Worm (Caenorhabditis elegans) whole organism, mixed stage, embryonic: Measurements from ENCODE around the gene R10E4.11.

Experiments
- M03D4.4 ChIP-seq: sonication (generic microtip); optimal IDR thresholded peaks from 2 replicates; lab custom pipeline; 2017; ENCODE audit warnings: mild to moderate bottlenecking, missing genetic modification characterization, missing compliant biosample characterization
- bed-3 ChIP-seq: fragments of 200-800 bp; sonication (Bioruptor generic); optimal IDR thresholded peaks from 3 replicates; lab custom pipeline; 2018; ENCODE audit warnings: mild to moderate bottlenecking, missing genetic modification characterization, moderate library complexity, missing compliant biosample characterization
- blmp-1 ChIP-seq: fragments of 150-350 bp; optimal IDR thresholded peaks from 2 replicates; lab custom pipeline; 2014; ENCODE audit warnings: missing biosample characterization, missing genetic modification characterization
- ceh-39 ChIP-seq: fragments of 150-350 bp; optimal IDR thresholded peaks from 2 replicates; lab custom pipeline; 2014; ENCODE audit warnings: missing biosample characterization, missing genetic modification characterization
- ceh-43 ChIP-seq: fragments of 200-800 bp; sonication (Bioruptor generic); optimal IDR thresholded peaks from 2 replicates; lab custom pipeline; 2018; ENCODE audit warnings: mild to moderate bottlenecking, missing genetic modification characterization, moderate library complexity, missing compliant biosample characterization
- ceh-83 ChIP-seq: fragments of 200-800 bp; sonication (Bioruptor generic); optimal IDR thresholded peaks from 2 replicates; lab custom pipeline; 2018; ENCODE audit warnings: mild to moderate bottlenecking, missing genetic modification characterization, missing compliant biosample characterization
- ces-1 ChIP-seq: fragments of 150-350 bp; optimal IDR thresholded peaks from 2 replicates; lab custom pipeline; 2014; ENCODE audit warnings: missing biosample characterization, missing genetic modification reagents, missing genetic modification characterization
- cnd-1 ChIP-seq: fragments of 200-800 bp; sonication (Bioruptor generic); optimal IDR thresholded peaks from 2 replicates; lab custom pipeline; 2018; ENCODE audit warnings: mild to moderate bottlenecking, missing genetic modification characterization, missing compliant biosample characterization
- drap-1 ChIP-seq: fragments of 200-800 bp; sonication (Bioruptor generic); optimal IDR thresholded peaks from 3 replicates; lab custom pipeline; 2018; ENCODE audit warnings: mild to moderate bottlenecking, missing genetic modification characterization, missing compliant biosample characterization
- elt-1 ChIP-seq: sonication (generic microtip); optimal IDR thresholded peaks from 2 replicates; lab custom pipeline; 2017; ENCODE audit warnings: missing genetic modification characterization, mild to moderate bottlenecking, missing compliant biosample characterization, antibody characterized with exemption, moderate library complexity, borderline replicate concordance; ENCODE audit not compliant: insufficient read depth
- elt-3 ChIP-seq: fragments of 150-350 bp; optimal IDR thresholded peaks from 2 replicates; lab custom pipeline; 2014; ENCODE audit warnings: missing biosample characterization, missing genetic modification characterization
- flh-1 ChIP-seq: fragments of 200-800 bp; sonication (Bioruptor generic); optimal IDR thresholded peaks from 2 replicates; lab custom pipeline; 2018; ENCODE audit warnings: mild to moderate bottlenecking, missing genetic modification characterization, moderate library complexity, missing compliant biosample characterization
- hlh-1 ChIP-seq: fragments of 150-350 bp; optimal IDR thresholded peaks from 2 replicates; lab custom pipeline; 2014; ENCODE audit warnings: missing biosample characterization, missing genetic modification reagents, missing genetic modification characterization
- lin-13 ChIP-seq: fragments of 150-350 bp; optimal IDR thresholded peaks from 2 replicates; lab custom pipeline; 2014; ENCODE audit warnings: missing biosample characterization, missing genetic modification characterization
- lin-32 ChIP-seq: fragments of 200-800 bp; sonication (Bioruptor generic); optimal IDR thresholded peaks from 2 replicates; lab custom pipeline; 2018; ENCODE audit warnings: mild to moderate bottlenecking, missing genetic modification characterization, missing compliant biosample characterization
- lsy-2 ChIP-seq: fragments of 150-350 bp; optimal IDR thresholded peaks from 2 replicates; lab custom pipeline; 2014; ENCODE audit warnings: missing biosample characterization, missing genetic modification characterization
- mab-5 ChIP-seq: fragments of 150-350 bp; optimal IDR thresholded peaks from 2 replicates; lab custom pipeline; 2014; ENCODE audit warnings: missing biosample characterization, missing genetic modification characterization
- mep-1 ChIP-seq: fragments of 150-350 bp; optimal IDR thresholded peaks from 2 replicates; lab custom pipeline; 2017; ENCODE audit warnings: missing biosample characterization, missing genetic modification reagents, missing genetic modification characterization, inconsistent platforms
- mls-2 ChIP-seq: sonication (generic microtip); optimal IDR thresholded peaks from 2 replicates; lab custom pipeline; 2016; ENCODE audit warnings: mild to moderate bottlenecking, missing genetic modification characterization, moderate library complexity, missing compliant biosample characterization
- nhr-12 ChIP-seq: fragments of 150-350 bp; optimal IDR thresholded peaks from 2 replicates; lab custom pipeline; 2014; ENCODE audit warnings: missing biosample characterization, missing genetic modification characterization
- nhr-2 ChIP-seq: fragments of 150-350 bp; optimal IDR thresholded peaks from 2 replicates; lab custom pipeline; 2014; ENCODE audit warnings: missing biosample characterization, missing genetic modification characterization
- nhr-237 ChIP-seq: fragments of 150-350 bp; optimal IDR thresholded peaks from 2 replicates; lab custom pipeline; 2014; ENCODE audit warnings: missing biosample characterization, missing genetic modification characterization
- nhr-76 ChIP-seq: sonication (generic microtip); optimal IDR thresholded peaks from 2 replicates; lab custom pipeline; 2017; ENCODE audit warnings: missing biosample characterization, missing genetic modification characterization
- pha-4 ChIP-seq: fragments of 150-350 bp; optimal IDR thresholded peaks from 2 replicates; lab custom pipeline; 2018; ENCODE audit warnings: missing biosample characterization, missing genetic modification reagents, missing genetic modification characterization
- sem-2 ChIP-seq: fragments of 200-800 bp; sonication (Bioruptor generic); optimal IDR thresholded peaks from 2 replicates; lab custom pipeline; 2018; ENCODE audit warnings: mild to moderate bottlenecking, missing genetic modification characterization, missing compliant biosample characterization
- snpc-4 ChIP-seq: fragments of 150-350 bp; optimal IDR thresholded peaks from 2 replicates; lab custom pipeline; 2014; ENCODE audit warnings: missing biosample characterization, missing genetic modification characterization
- tbx-8 ChIP-seq: fragments of 200-800 bp; sonication (Bioruptor generic); optimal IDR thresholded peaks from 2 replicates; lab custom pipeline; 2018; ENCODE audit warnings: mild to moderate bottlenecking, missing genetic modification characterization, moderate library complexity, missing compliant biosample characterization
- unc-120 ChIP-seq: sonication (generic microtip); optimal IDR thresholded peaks from 2 replicates; lab custom pipeline; 2017; ENCODE audit warnings: missing genetic modification characterization, missing compliant biosample characterization; ENCODE audit not compliant: poor library complexity, severe bottlenecking
- unc-39 ChIP-seq: fragments of 150-350 bp; optimal IDR thresholded peaks from 2 replicates; lab custom pipeline; 2014; ENCODE audit warnings: missing biosample characterization, missing genetic modification characterization
- unc-62 ChIP-seq: fragments of 150-350 bp; optimal IDR thresholded peaks from 2 replicates; lab custom pipeline; 2014; ENCODE audit warnings: missing biosample characterization, missing genetic modification reagents, missing genetic modification characterization
- zip-8 ChIP-seq: fragments of 150-350 bp; optimal IDR thresholded peaks from 2 replicates; lab custom pipeline; 2014; ENCODE audit warnings: missing biosample characterization, missing genetic modification characterization
- ztf-11 ChIP-seq: fragments of 150-350 bp; optimal IDR thresholded peaks from 2 replicates; lab custom pipeline; 2014; ENCODE audit warnings: missing biosample characterization, missing genetic modification characterization

R10E4.11 gene

DNA sequence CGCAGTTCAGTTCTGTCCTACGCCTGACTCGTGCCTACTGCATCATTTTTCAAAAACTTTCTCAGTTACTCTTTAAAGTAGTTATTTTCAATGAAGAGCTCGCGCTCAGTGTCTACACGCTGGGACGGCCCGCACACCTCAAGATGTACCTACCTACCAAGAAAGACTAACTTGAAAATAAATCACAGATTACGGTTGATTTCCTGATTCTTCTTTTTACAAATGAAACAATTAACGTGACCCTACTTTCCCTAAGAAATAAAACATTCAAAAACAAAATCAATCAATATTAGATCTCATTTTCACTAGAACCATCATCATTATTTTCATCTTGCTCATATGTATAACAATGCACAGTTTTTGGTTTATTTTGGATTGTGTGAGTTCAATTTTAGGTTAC is 20.6 kb upstream of the R10E4.11 start, which contains the start of gene H38K22.7:
TSS of gene H38K22.7 (plus strand) at position 301 of the 400 bp plus-strand sequence.
- TF ChIP-seq tbx-8 (no peak), unc-62 (no peak), ces-1 (GFP tag; lab: Kevin White, UChicago) (no peak), ceh-39 (tag; lab: Kevin White, UChicago) (no peak), M03D4.4 (no peak), hlh-1 (no peak), lin-13 (tag; lab: Kevin White, UChicago) (no peak), bed-3 (GFP tag; lab: Kevin White, UChicago) (no peak), nhr-12 (no peak), sem-2 (GFP tag; lab: Kevin White, UChicago) (no peak), lsy-2 (no peak), nhr-76 (tag; lab: Kevin White, UChicago) (no peak)

ce11 chrIII:4320113-4320512 is 19.3 kb upstream of the R10E4.11 start, which contains the start of gene H38K22.6:
TSS of gene H38K22.6 (plus strand) at chrIII:4320413.
- TF ChIP-seq M03D4.4 (no peak), nhr-2 (tag; lab: Kevin White, UChicago) (no peak), flh-1 (GFP tag; lab: Kevin White, UChicago) (no peak), lin-13 (tag; lab: Kevin White, UChicago) (no peak), mls-2 (no peak), ceh-43 (no peak), snpc-4 (no peak), hlh-1 (no peak), blmp-1 (tag; lab: Kevin White, UChicago) (no peak), drap-1 (GFP tag; lab: Kevin White, UChicago) (no peak), zip-8 (tag; lab: Kevin White, UChicago) (no peak)

DNA sequence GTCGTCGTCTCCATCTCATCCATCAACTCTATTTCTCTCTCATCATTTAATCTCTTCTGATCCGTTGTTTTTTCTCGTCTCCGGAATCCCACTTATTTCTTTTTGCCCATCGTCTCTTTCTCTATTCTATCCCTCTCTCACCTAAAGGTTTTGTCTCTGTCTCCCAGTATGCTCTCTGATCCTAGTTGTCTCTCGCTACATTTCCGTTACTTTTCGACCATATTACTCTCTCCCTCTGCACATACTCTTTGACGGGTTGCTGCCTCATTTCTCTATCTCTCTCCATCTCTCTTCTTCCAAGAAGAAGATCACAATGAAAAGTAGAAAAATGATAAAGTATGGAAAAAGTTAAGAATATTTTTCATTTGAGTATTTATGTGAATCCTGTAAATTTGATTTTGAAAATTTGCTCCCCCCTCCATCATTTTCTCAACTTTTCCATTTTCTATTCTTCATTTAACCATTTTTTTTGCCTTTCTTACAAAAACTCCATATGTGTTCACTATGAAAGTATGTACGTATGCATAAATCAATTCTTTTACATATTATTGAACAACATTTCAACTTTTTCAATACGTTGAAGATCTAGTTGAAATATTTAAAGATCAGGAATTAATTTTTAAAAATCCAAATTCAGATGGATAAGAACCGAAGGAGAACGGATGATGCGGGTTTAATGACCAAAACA is 16.4 kb upstream of the R10E4.11 start, which contains the start of gene tag-131:
TSS of gene tag-131 (plus strand) at position 638 of the 688 bp plus-strand sequence.
- TF ChIP-seq bed-3 (GFP tag; lab: Kevin White, UChicago) (no peak), elt-3 (tag; lab: Kevin White, UChicago) (peak; percentile 4), mls-2 (no peak), lin-13 (tag; lab: Kevin White, UChicago) (no peak), unc-62 (peak; percentile 64), hlh-1 (peak; percentile 74), ceh-39 (tag; lab: Kevin White, UChicago) (peak; percentile 3), unc-120 (tag; lab: Kevin White, UChicago) (peak; percentile 41), blmp-1 (tag; lab: Kevin White, UChicago) (peak; percentile 15)

- TF ChIP-seq nhr-12 (no peak), lin-32 (GFP tag; lab: Kevin White, UChicago) (no peak), ceh-43 (no peak), lsy-2 (no peak), unc-39 (tag; lab: Kevin White, UChicago) (no peak)
Observed at ce11 chrIII:4314502-4314901, 13.7 kb upstream of the R10E4.11 start.

DNA sequence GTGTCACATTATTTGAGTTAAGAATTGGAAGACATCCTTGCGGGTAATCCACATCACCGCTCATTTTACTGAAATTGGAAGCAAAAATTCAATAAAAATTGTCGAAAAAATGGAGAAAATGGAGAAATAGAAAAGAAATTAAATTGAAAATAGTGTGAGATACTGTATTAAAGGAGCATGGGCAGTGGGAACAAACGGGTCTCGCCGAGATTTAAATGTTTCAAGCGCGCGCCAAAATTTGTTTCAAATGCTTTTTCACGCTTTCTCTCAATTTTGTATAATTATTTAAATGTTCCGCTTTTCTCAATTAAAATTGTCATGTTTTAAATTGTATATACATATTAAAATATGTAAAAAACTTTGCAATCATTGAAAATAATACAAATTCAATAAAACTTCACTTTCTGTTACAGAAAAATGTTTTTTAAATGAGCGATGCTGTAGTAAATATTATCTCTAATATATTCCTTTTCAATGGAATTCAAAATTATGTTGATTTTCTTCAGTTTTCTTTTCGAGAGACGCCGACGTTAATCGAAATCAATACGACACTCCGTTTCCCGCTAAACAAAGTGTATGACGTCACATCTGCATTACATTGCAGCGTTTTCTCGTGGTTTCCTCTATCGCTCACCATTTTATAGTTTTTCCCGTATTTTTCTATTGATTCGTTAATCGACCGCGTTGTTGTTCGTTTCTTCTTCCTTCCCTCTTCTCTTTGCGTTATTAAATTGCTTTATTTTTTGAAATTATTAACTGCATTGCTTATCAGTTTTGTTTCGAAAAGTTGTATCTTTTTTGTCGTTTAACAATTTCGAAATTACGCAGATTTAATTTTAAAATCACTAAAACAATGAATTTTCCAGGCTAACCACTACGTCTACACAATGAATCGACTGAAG is 12.5 kb upstream of the R10E4.11 start, which contains the start of the genes evl-14 and dcn-1:
TSS of gene evl-14 (minus strand) at position 68 of the 902 bp plus-strand sequence.
TSS of gene dcn-1 (plus strand) at position 852 of the 902 bp plus-strand sequence.
- TF ChIP-seq M03D4.4 (no peak), tbx-8 (no peak), unc-39 (tag; lab: Kevin White, UChicago) (no peak), ces-1 (GFP tag; lab: Kevin White, UChicago) (peak; percentile 59), cnd-1 (tag; lab: Kevin White, UChicago) (no peak), nhr-76 (tag; lab: Kevin White, UChicago) (no peak), nhr-12 (no peak), pha-4 (tag; lab: Kevin White, UChicago) (peak; percentile 59), unc-62 (no peak), ceh-43 (no peak), elt-1 (tag; lab: Kevin White, UChicago) (no peak), snpc-4 (no peak), ztf-11 (tag; lab: Kevin White, UChicago) (no peak), nhr-2 (tag; lab: Kevin White, UChicago) (no peak), hlh-1 (peak; percentile 34), mep-1 (peak; percentile 39), lsy-2 (peak; percentile 68), ceh-39 (tag; lab: Kevin White, UChicago) (peak; percentile 76), mab-5 (no peak), ceh-83 (GFP tag; lab: Kevin White, UChicago) (no peak), nhr-237 (peak; percentile 74), drap-1 (GFP tag; lab: Kevin White, UChicago) (no peak), mls-2 (no peak), unc-120 (tag; lab: Kevin White, UChicago) (no peak), zip-8 (tag; lab: Kevin White, UChicago) (peak; percentile 67)
